Worm (Caenorhabditis elegans): ENCODE results near the gene C50D2.2.

DNA sequence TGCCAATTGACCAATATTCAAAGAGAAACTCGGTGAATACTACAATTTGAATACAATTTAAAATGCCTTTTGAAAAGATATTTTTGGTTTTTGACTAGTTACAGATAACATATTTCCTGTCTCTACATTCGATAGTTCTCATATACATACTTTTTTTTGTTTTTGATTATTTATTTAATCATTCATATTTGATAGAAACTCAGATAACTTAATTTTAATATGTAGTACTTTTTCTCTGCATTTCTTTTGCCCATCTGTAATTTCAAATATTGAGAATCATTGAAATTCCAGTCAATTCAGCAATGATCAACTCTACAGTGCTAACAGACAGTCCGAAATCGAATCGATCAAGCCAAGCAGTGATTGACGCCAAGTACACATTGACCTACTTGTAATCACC, 48.0 kb upstream of the C50D2.2 start, which contains the start of gene C23H3.2:
- TF ChIP-seq hmg-4 (GFP tag; optimal IDR thresholded peaks at IDR 0.05) (no peak), ceh-36 (tag; optimal IDR thresholded peaks at IDR 0.05) (no peak), B0310.2 (tag; optimal IDR thresholded peaks at IDR 0.05) (no peak), ama-1 (optimal IDR thresholded peaks at IDR 0.05) (no peak), hmbx-1 (tag; optimal IDR thresholded peaks at IDR 0.05) (no peak), pes-1 (GFP tag; IDR thresholded peaks at IDR 0.05) (no peak), hnd-1 (tag; optimal IDR thresholded peaks at IDR 0.05) (no peak), flt-1 (GFP tag; IDR thresholded peaks at IDR 0.05) (no peak), sea-1 (GFP tag; conservative IDR thresholded peaks at IDR 0.05) (no peak), aly-1 (tag; optimal IDR thresholded peaks at IDR 0.05) (no peak), ets-7 (tag; optimal IDR thresholded peaks at IDR 0.05) (no peak)

Measured in whole organism, early embryonic.